Fruit fly (Drosophila melanogaster): Measurements from ENCODE around the gene CG3631.

DNA sequence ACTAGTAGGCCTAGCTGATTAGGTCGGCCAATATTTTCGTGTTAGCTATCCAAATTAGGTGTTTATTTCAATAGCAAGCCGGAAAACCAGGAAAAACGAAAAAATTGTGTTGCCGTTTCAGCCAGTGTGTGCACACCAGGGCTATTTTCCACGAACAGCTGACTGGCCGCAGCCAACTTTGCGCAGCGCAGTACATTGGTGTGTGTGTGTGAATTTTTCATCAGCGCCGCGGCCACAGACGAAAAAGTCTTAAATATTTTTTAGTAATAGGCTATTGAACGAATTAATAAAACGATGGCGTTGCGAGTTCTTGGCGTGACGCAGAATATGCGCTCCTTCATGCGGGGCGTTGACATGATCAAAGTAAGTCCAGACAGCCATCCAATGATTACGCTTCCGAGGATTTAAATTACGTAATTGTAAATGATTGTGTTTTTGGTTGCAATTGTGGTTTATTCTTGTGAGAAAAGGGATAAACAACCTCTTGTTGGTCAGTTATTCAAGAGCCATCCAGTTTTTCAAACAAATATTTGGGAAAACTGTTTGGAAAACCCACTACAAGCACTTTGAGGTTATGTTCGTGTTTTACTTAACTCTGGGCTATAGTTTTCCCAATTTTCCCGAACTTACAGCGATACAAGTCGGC, 10.9 kb downstream of the CG3631 start, which contains the start of the genes CycC and UQCR-C1:
- TF ChIP-seq CG8478 (optimal IDR thresholded peaks at IDR 0.05), result no peak
- no peak for TF ChIP-seq CTCF (optimal IDR thresholded peaks at IDR 0.05)
